Fruit fly (Drosophila melanogaster) whole organism, embryonic: Measurements from ENCODE around the gene pim.

ENCODE experiments used
- Atf6 ChIP-seq: fragments of 200-800 bp; sonication (Bioruptor generic); IDR thresholded peaks from 2 replicates; pipeline ENCODE4 v1.3.6; 2022; ENCODE audit warnings: missing biosample characterization, missing genetic modification characterization
- BtbVII ChIP-seq: fragments of 200-800 bp; sonication (Bioruptor generic); optimal IDR thresholded peaks from 3 replicates; lab custom pipeline; 2017; ENCODE audit warnings: missing biosample characterization, mild to moderate bottlenecking, missing genetic modification characterization
- CG10209 ChIP-seq: fragments of 200-800 bp; sonication (Bioruptor generic); optimal IDR thresholded peaks from 3 replicates; lab custom pipeline; 2017; ENCODE audit warnings: missing biosample characterization, mild to moderate bottlenecking, missing genetic modification characterization, missing genetic modification reagents
- CG10274 ChIP-seq: fragments of 200-800 bp; sonication (Bioruptor generic); optimal IDR thresholded peaks from 3 replicates; lab custom pipeline; 2017; ENCODE audit warnings: missing biosample characterization, mild to moderate bottlenecking, missing genetic modification characterization
- CG11456 ChIP-seq: fragments of 200-800 bp; sonication (Bioruptor generic); IDR thresholded peaks from 3 replicates; pipeline ENCODE4 v1.3.6; 2022; ENCODE audit warnings: missing biosample characterization, missing genetic modification characterization
- CG11695 ChIP-seq: fragments of 200-800 bp; sonication (Bioruptor generic); IDR thresholded peaks from 3 replicates; pipeline ENCODE4 v1.3.6; 2022; ENCODE audit warnings: missing biosample characterization, missing genetic modification characterization
- CG11723 ChIP-seq: fragments of 200-800 bp; sonication (Bioruptor generic); optimal IDR thresholded peaks from 2 replicates; lab custom pipeline; 2017; ENCODE audit warnings: missing biosample characterization, mild to moderate bottlenecking, missing genetic modification characterization
- CG12769 ChIP-seq: fragments of 200-800 bp; sonication (Bioruptor generic); optimal IDR thresholded peaks from 2 replicates; lab custom pipeline; 2019; ENCODE audit warnings: missing biosample characterization, mild to moderate bottlenecking, missing genetic modification characterization, moderate library complexity
- CG14710 ChIP-seq: fragments of 200-800 bp; sonication (Bioruptor generic); optimal IDR thresholded peaks from 3 replicates; lab custom pipeline; 2019; ENCODE audit warnings: missing biosample characterization, mild to moderate bottlenecking, missing genetic modification characterization, moderate library complexity
- CG14860 ChIP-seq: fragments of 200-800 bp; sonication (Bioruptor generic); IDR thresholded peaks from 3 replicates; pipeline ENCODE4 v1.3.6; 2022; ENCODE audit warnings: missing biosample characterization, missing genetic modification characterization; ENCODE audit not compliant: partially characterized antibody
- CG15011 ChIP-seq: fragments of 200-800 bp; sonication (Bioruptor generic); optimal IDR thresholded peaks from 3 replicates; lab custom pipeline; 2018; ENCODE audit warnings: missing biosample characterization, mild to moderate bottlenecking, missing genetic modification characterization
- CG15514 ChIP-seq: fragments of 200-800 bp; sonication (Bioruptor generic); optimal IDR thresholded peaks from 3 replicates; lab custom pipeline; 2017; ENCODE audit warnings: missing biosample characterization, missing genetic modification characterization, mild to moderate bottlenecking, moderate library complexity, missing genetic modification reagents
- CG17912 ChIP-seq: fragments of 200-800 bp; sonication (Bioruptor generic); optimal IDR thresholded peaks from 2 replicates; lab custom pipeline; 2018; ENCODE audit warnings: missing biosample characterization, mild to moderate bottlenecking, missing genetic modification characterization
- CG30020 ChIP-seq: fragments of 200-800 bp; optimal IDR thresholded peaks from 2 replicates; lab custom pipeline; 2019; ENCODE audit warnings: missing biosample characterization, mild to moderate bottlenecking, missing genetic modification characterization, moderate library complexity
- CG31388 ChIP-seq: fragments of 200-800 bp; sonication (Bioruptor generic); optimal IDR thresholded peaks from 2 replicates; lab custom pipeline; 2016; ENCODE audit warnings: missing biosample characterization, missing genetic modification characterization
- CG3163 ChIP-seq: fragments of 200-800 bp; sonication (Bioruptor generic); optimal IDR thresholded peaks from 3 replicates; lab custom pipeline; 2016; ENCODE audit warnings: missing biosample characterization, missing genetic modification characterization
- CG4707 ChIP-seq: fragments of 200-800 bp; sonication (Bioruptor generic); optimal IDR thresholded peaks from 2 replicates; lab custom pipeline; 2018; ENCODE audit warnings: missing biosample characterization, mild to moderate bottlenecking, missing genetic modification characterization, moderate library complexity
- CG6272 ChIP-seq: fragments of 200-800 bp; sonication (Bioruptor generic); IDR thresholded peaks from 2 replicates; pipeline ENCODE4 v1.3.6; 2022; ENCODE audit warnings: missing biosample characterization, missing genetic modification characterization
- CG6854 ChIP-seq: fragments of 200-800 bp; sonication (Bioruptor generic); optimal IDR thresholded peaks from 3 replicates; lab custom pipeline; 2017; ENCODE audit warnings: missing biosample characterization, mild to moderate bottlenecking, missing genetic modification characterization
- CG7271 ChIP-seq: fragments of 200-800 bp; sonication (Bioruptor generic); optimal IDR thresholded peaks from 2 replicates; lab custom pipeline; 2018; ENCODE audit warnings: missing biosample characterization, mild to moderate bottlenecking, missing genetic modification characterization, moderate library complexity
- CG7987 ChIP-seq: fragments of 200-800 bp; sonication (Bioruptor generic); optimal IDR thresholded peaks from 2 replicates; lab custom pipeline; 2018; ENCODE audit warnings: missing biosample characterization, mild to moderate bottlenecking, missing genetic modification characterization, moderate library complexity
- CTCF ChIP-seq: fragments of 200-800 bp; sonication (Bioruptor generic); optimal IDR thresholded peaks from 2 replicates; lab custom pipeline; 2017; ENCODE audit warnings: missing biosample characterization, mild to moderate bottlenecking, missing genetic modification characterization, moderate library complexity
- D19A ChIP-seq: fragments of 200-800 bp; optimal IDR thresholded peaks from 3 replicates; lab custom pipeline; 2019; ENCODE audit warnings: missing biosample characterization, mild to moderate bottlenecking, missing genetic modification characterization, moderate library complexity
- D19B ChIP-seq: fragments of 200-800 bp; sonication (Bioruptor generic); optimal IDR thresholded peaks from 2 replicates; lab custom pipeline; 2017; ENCODE audit warnings: missing biosample characterization, mild to moderate bottlenecking, missing genetic modification characterization
- Dref ChIP-seq: fragments of 200-800 bp; sonication (Bioruptor generic); IDR thresholded peaks from 2 replicates; pipeline ENCODE4 v1.3.6; 2022; ENCODE audit warnings: missing biosample characterization, missing genetic modification characterization
- Ets65A ChIP-seq: fragments of 200-800 bp; sonication (Bioruptor generic); peaks from one replicate; lab custom pipeline; 2016; ENCODE audit warnings: missing biosample characterization, missing genetic modification characterization
- Opbp ChIP-seq: fragments of 200-800 bp; sonication (Bioruptor generic); IDR thresholded peaks from 3 replicates; pipeline ENCODE4 v1.3.6; 2022; ENCODE audit warnings: missing biosample characterization, missing genetic modification characterization; ENCODE audit not compliant: partially characterized antibody
- Pdp1 ChIP-seq, 2 experiments: fragments of 200-800 bp; sonication (Bioruptor generic); optimal IDR thresholded peaks; 3 replicates each; lab custom pipeline; 2016; ENCODE audit warnings: missing biosample characterization in 2 of 2, missing genetic modification characterization in 2 of 2, mild to moderate bottlenecking in 1 of 2, moderate library complexity in 1 of 2
- ac ChIP-seq: fragments of 200-800 bp; sonication (Bioruptor generic); optimal IDR thresholded peaks from 3 replicates; lab custom pipeline; 2017; ENCODE audit warnings: missing biosample characterization, mild to moderate bottlenecking, missing genetic modification characterization
- bab2 ChIP-seq: fragments of 200-800 bp; sonication (Bioruptor generic); optimal IDR thresholded peaks from 2 replicates; lab custom pipeline; 2016; ENCODE audit warnings: missing biosample characterization, missing genetic modification characterization
- cg ChIP-seq: fragments of 200-800 bp; sonication (Bioruptor generic); optimal IDR thresholded peaks from 3 replicates; lab custom pipeline; 2019; ENCODE audit warnings: missing biosample characterization, mild to moderate bottlenecking, missing genetic modification characterization, moderate library complexity
- ci ChIP-seq: fragments of 200-800 bp; sonication (Bioruptor generic); IDR thresholded peaks from 3 replicates; pipeline ENCODE4 v1.3.6; 2022; ENCODE audit warnings: missing biosample characterization, missing genetic modification characterization
- esg ChIP-seq: fragments of 200-800 bp; sonication (Bioruptor generic); conservative IDR thresholded peaks from 2 replicates; pipeline ENCODE4 v1.3.6; 2022; ENCODE audit warnings: missing biosample characterization, missing genetic modification characterization
- fd3F ChIP-seq: fragments of 200-800 bp; sonication (Bioruptor generic); optimal IDR thresholded peaks from 2 replicates; lab custom pipeline; 2018; ENCODE audit warnings: missing biosample characterization, mild to moderate bottlenecking, missing genetic modification characterization, moderate library complexity
- ftz-f1 ChIP-seq: fragments of 200-800 bp; sonication (Bioruptor generic); optimal IDR thresholded peaks from 2 replicates; lab custom pipeline; 2016; ENCODE audit warnings: missing biosample characterization, missing genetic modification characterization
- fu2 ChIP-seq: fragments of 200-800 bp; sonication (Bioruptor generic); optimal IDR thresholded peaks from 2 replicates; lab custom pipeline; 2016; ENCODE audit warnings: missing biosample characterization, missing genetic modification characterization
- grau ChIP-seq: fragments of 200-800 bp; optimal IDR thresholded peaks from 3 replicates; lab custom pipeline; 2019; ENCODE audit warnings: missing biosample characterization, mild to moderate bottlenecking, missing genetic modification characterization, moderate library complexity
- jing ChIP-seq: fragments of 200-800 bp; sonication (Bioruptor generic); optimal IDR thresholded peaks from 2 replicates; lab custom pipeline; 2018; ENCODE audit warnings: missing biosample characterization, mild to moderate bottlenecking, missing genetic modification characterization
- lilli ChIP-seq: fragments of 200-800 bp; sonication (Bioruptor generic); optimal IDR thresholded peaks from 3 replicates; lab custom pipeline; 2016; ENCODE audit warnings: missing biosample characterization, missing genetic modification characterization
- pros ChIP-seq: fragments of 200-800 bp; sonication (Bioruptor generic); optimal IDR thresholded peaks from 3 replicates; lab custom pipeline; 2019; ENCODE audit warnings: missing biosample characterization, mild to moderate bottlenecking, missing genetic modification characterization, moderate library complexity
- row ChIP-seq: fragments of 200-800 bp; sonication (Bioruptor generic); IDR thresholded peaks from 3 replicates; pipeline ENCODE4 v1.3.6; 2022; ENCODE audit warnings: missing biosample characterization, missing genetic modification characterization
- sd ChIP-seq: fragments of 200-800 bp; sonication (Bioruptor generic); optimal IDR thresholded peaks from 3 replicates; lab custom pipeline; 2018; ENCODE audit warnings: missing biosample characterization, mild to moderate bottlenecking, missing genetic modification characterization, moderate library complexity
- sens ChIP-seq: fragments of 200-800 bp; sonication (Bioruptor generic); peaks from one replicate; lab custom pipeline; 2016; ENCODE audit warnings: missing biosample characterization, missing genetic modification characterization
- ssp ChIP-seq: fragments of 200-800 bp; sonication (Bioruptor generic); IDR thresholded peaks from 2 replicates; pipeline ENCODE4 v1.3.6; 2022; ENCODE audit warnings: missing biosample characterization, missing genetic modification characterization
- sug ChIP-seq: fragments of 200-800 bp; optimal IDR thresholded peaks from 2 replicates; lab custom pipeline; 2019; ENCODE audit warnings: missing biosample characterization, mild to moderate bottlenecking, missing genetic modification characterization, moderate library complexity
- yki ChIP-seq: fragments of >200 bp; optimal IDR thresholded peaks from 3 replicates; lab custom pipeline; 2018

The pim gene

dm6 chr2L:10321612-10322011 lies 41.2 kb upstream of the pim start (continued):
- peak; percentile 8 for TF ChIP-seq CG6854 (GFP tag; lab: Kevin White, UChicago)
- peak; percentile 23 for TF ChIP-seq CG17912 (GFP tag; lab: Kevin White, UChicago)
- TF ChIP-seq CG12769 (tag; lab: Kevin White, UChicago) = peak; percentile 98
- TF ChIP-seq cg (GFP tag; lab: Kevin White, UChicago) = peak; percentile 36
- TF ChIP-seq sens (GFP tag; lab: Kevin White, UChicago) = peak; percentile 20
- no peak for TF ChIP-seq CG11695 (GFP tag; lab: Robert Waterston, UW)
- peak; percentile 49 for TF ChIP-seq CG15514 (GFP tag; lab: Kevin White, UChicago)
- TF ChIP-seq CG10274 (GFP tag; lab: Kevin White, UChicago) = peak; percentile 91
- TF ChIP-seq Atf6 (GFP tag; lab: Robert Waterston, UW) = no peak
- TF ChIP-seq ftz-f1 (GFP tag; lab: Kevin White, UChicago) = peak; percentile 80
- TF ChIP-seq Opbp (GFP tag; lab: Robert Waterston, UW) = no peak
- TF ChIP-seq CTCF (GFP tag; lab: Kevin White, UChicago) = peak; percentile 30
- peak; percentile 10 for TF ChIP-seq CG7987 (GFP tag; lab: Kevin White, UChicago)
- peak; percentile 59 for TF ChIP-seq BtbVII
- peak; percentile 89 for TF ChIP-seq sd (tag; lab: Kevin White, UChicago)
- TF ChIP-seq, all 482 proteins: peak for 51

dm6 chr2L:10322176-10322575 lies 40.6 kb upstream of the pim start, which contains the start of gene CG4995:
Gene CG4995 (plus strand): TSS chr2L:10322476.
- TF ChIP-seq sens (GFP tag; lab: Kevin White, UChicago) (peak; percentile 50), ci (GFP tag; lab: Robert Waterston, UW) (no peak), D19A (peak; percentile 18)

dm6 chr2L:10322773-10323487 lies 39.9 kb upstream of the pim start, which contains the start of gene CG5381:
Gene CG5381 (minus strand): TSS chr2L:10323102.
- no peak for TF ChIP-seq jing (GFP tag; lab: Kevin White, UChicago)
- TF ChIP-seq row (GFP tag; lab: Robert Waterston, UW) = peak; percentile 44; the same call in 2 of the 3 replicates
- peak; percentile 15 for TF ChIP-seq sug
- peak; percentile 96 for TF ChIP-seq D19B (GFP tag; lab: Kevin White, UChicago)
- peak in 1 of 2 experiments; percentile 82 for TF ChIP-seq Pdp1 (GFP tag; optimal IDR thresholded peaks at IDR 0.05; lab: Kevin White, UChicago)

dm6 chr2L:10327790-10328189 lies 35.0 kb upstream of the pim start, which contains the start of gene RnrL:
Gene RnrL (minus strand): TSS chr2L:10327943.
- TF ChIP-seq yki (no peak), CG6272 (GFP tag; lab: Robert Waterston, UW) (no peak), ac (GFP tag; lab: Kevin White, UChicago) (no peak), CG3163 (GFP tag; lab: Kevin White, UChicago) (no peak), CG10209 (GFP tag; lab: Kevin White, UChicago) (no peak), Ets65A (GFP tag; lab: Kevin White, UChicago) (no peak), Dref (GFP tag; lab: Robert Waterston, UW) (no peak), fu2 (no peak), bab2 (no peak), CG15011 (GFP tag; lab: Kevin White, UChicago) (no peak), CG14710 (tag; lab: Kevin White, UChicago) (peak; percentile 7), ssp (GFP tag; lab: Robert Waterston, UW) (no peak), CG31388 (no peak), grau (no peak), sens (GFP tag; lab: Kevin White, UChicago) (peak; percentile 10), CG11723 (GFP tag; lab: Kevin White, UChicago) (no peak), esg (GFP tag; lab: Robert Waterston, UW) (no peak), pros (no peak), CG14860 (GFP tag; lab: Robert Waterston, UW) (no peak), CG7271 (tag; lab: Kevin White, UChicago) (no peak), CG11456 (no peak), fd3F (GFP tag; lab: Kevin White, UChicago) (no peak), CG30020 (tag; lab: Kevin White, UChicago) (peak; percentile 89), CG4707 (GFP tag; lab: Kevin White, UChicago) (no peak), lilli (GFP tag; lab: Kevin White, UChicago) (no peak)
